Worm (Caenorhabditis elegans): ENCODE measurements around the gene srxa-14.
A peak's percentile ranks its signal among the peaks of the same experiment; 100 is the strongest.

The srxa-14 gene

DNA sequence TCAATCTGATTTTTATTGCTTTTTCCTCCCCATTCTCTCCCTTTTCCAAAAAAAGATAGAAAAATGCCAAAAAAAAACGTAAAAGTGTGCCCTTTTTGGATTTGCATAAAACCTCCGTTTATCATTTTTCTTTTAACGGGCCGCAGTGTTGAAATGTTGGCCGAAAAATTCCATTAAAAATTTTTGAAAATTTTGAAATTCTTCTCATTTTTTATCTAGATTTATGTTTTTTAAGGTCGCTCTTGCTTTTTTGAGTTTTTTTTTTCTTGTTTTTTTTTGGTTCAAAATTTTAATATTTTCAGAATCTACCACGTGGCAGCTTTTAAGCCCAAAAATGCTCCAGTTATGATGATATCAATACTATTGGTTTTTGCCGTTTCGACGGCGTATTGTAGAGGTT, 15.0 kb downstream of the srxa-14 start, which contains the start of gene mnr-1 (continued):
- TF ChIP-seq mdl-1 (tag; optimal IDR thresholded peaks at IDR 0.05) (no peak), fkh-4 (tag; optimal IDR thresholded peaks at IDR 0.05; ENCODE audit: borderline replicate concordance) (no peak)

DNA sequence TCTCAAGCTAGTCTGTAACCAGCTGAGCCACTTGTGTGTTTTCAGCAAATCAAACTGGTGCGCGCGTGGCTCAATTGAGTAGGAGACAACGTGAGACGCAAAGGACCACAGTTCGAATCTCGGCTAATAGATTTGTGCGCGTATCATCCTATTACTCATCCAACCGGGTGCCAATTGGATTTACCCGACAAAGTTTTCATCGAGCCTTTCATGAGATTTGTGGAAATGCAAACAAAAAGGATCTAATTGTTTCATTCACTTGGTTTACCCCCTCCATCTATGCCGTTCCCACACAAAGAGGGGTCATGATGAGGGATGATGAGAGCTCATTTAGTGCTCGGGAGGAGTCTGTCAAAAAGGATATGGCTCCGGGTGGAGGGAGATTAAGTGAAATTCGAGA, 15.8 kb downstream of the srxa-14 start:
- TF ChIP-seq sox-4 (tag; optimal IDR thresholded peaks at IDR 0.05) (no peak), unc-130 (tag; optimal IDR thresholded peaks at IDR 0.05) (no peak), C04F5.9 (tag; optimal IDR thresholded peaks at IDR 0.05) (no peak), dpl-1 (GFP tag; optimal IDR thresholded peaks at IDR 0.05) (no peak)

DNA sequence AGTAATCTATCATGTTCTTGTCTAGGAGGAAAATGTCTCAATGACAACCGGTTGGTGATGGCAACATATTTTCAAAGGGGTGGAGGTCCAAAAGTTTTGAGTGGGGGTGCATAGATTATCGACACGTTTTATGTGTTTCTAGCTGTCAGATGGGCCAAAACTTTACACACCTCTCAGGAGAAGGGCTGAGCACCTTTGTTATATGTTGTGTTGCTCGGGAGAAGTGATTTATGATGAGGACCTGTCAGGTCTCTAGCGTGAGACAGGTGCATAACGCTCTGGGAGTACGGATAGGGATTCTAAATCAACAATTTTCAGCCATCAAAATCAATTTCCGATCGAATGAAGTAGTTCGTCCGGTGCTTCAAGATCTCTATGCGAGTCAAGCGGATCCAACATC, 17.2 kb downstream of the srxa-14 start:
- no peak for TF ChIP-seq snpc-4 (tag; optimal IDR thresholded peaks at IDR 0.05)
- no peak for TF ChIP-seq hlh-17 (GFP tag; optimal IDR thresholded peaks at IDR 0.05; ENCODE audit: borderline replicate concordance)
- TF ChIP-seq lin-14 (GFP tag; optimal IDR thresholded peaks at IDR 0.05) = no peak
- no peak for TF ChIP-seq Y116A8C.19 (tag; optimal IDR thresholded peaks at IDR 0.05; ENCODE audit: borderline replicate concordance)
- no peak for TF ChIP-seq tlp-1 (tag; optimal IDR thresholded peaks at IDR 0.05)
- TF ChIP-seq nhr-11 (tag; optimal IDR thresholded peaks at IDR 0.05) = no peak
- TF ChIP-seq unc-86 (tag; optimal IDR thresholded peaks at IDR 0.05) = no peak
- no peak for TF ChIP-seq lin-15B (tag; optimal IDR thresholded peaks at IDR 0.05)
- no peak for TF ChIP-seq ceh-90 (tag; optimal IDR thresholded peaks at IDR 0.05)
- no peak for TF ChIP-seq fos-1 (tag; optimal IDR thresholded peaks at IDR 0.05)
- TF ChIP-seq nhr-28 (tag; optimal IDR thresholded peaks at IDR 0.05) = no peak
- no peak for TF ChIP-seq lin-39 (tag; optimal IDR thresholded peaks at IDR 0.05)
- no peak for TF ChIP-seq elt-3 (tag; optimal IDR thresholded peaks at IDR 0.05)
- TF ChIP-seq skn-1 (tag; optimal IDR thresholded peaks at IDR 0.05) = no peak
- no peak for TF ChIP-seq fkh-8 (tag; optimal IDR thresholded peaks at IDR 0.05)
- TF ChIP-seq unc-98 (GFP tag; IDR thresholded peaks at IDR 0.05) = no peak
- no peak for TF ChIP-seq efl-3 (GFP tag; optimal IDR thresholded peaks at IDR 0.05)

- no peak for TF ChIP-seq swsn-7 (tag; optimal IDR thresholded peaks at IDR 0.05)
- TF ChIP-seq skn-1 (tag; optimal IDR thresholded peaks at IDR 0.05) = no peak
- peak in 1 of 2 experiments; percentile 13 for TF ChIP-seq lin-35 (GFP tag; optimal IDR thresholded peaks at IDR 0.05)
- TF ChIP-seq elt-3 (tag; optimal IDR thresholded peaks at IDR 0.05) = peak in 1 of 6 experiments; percentile 47
- TF ChIP-seq nhr-77 (tag; optimal IDR thresholded peaks at IDR 0.05) = no peak
- TF ChIP-seq dpl-1 (GFP tag; optimal IDR thresholded peaks at IDR 0.05) = no peak
Observed at ce11 chrV:20660025-20660424, 20.6 kb downstream of the srxa-14 start, which contains the start of gene W01F3.2. Gene W01F3.2 (plus strand): TSS chrV:20660325.

- TF ChIP-seq lsy-2 (tag; optimal IDR thresholded peaks at IDR 0.05) (no peak), zag-1 (tag; optimal IDR thresholded peaks at IDR 0.05) (no peak), nhr-237 (tag; optimal IDR thresholded peaks at IDR 0.05) (no peak), blmp-1 (tag; optimal IDR thresholded peaks at IDR 0.05) (peak; percentile 90)
Observed at ce11 chrV:20662474-20662873, 23.1 kb downstream of the srxa-14 start.

ce11 chrV:20663736-20664135, 24.3 kb downstream of the srxa-14 start:
- peak; percentile 74 for TF ChIP-seq blmp-1 (tag; optimal IDR thresholded peaks at IDR 0.05)
- TF ChIP-seq mab-9 (GFP tag; IDR thresholded peaks at IDR 0.05) = no peak

DNA sequence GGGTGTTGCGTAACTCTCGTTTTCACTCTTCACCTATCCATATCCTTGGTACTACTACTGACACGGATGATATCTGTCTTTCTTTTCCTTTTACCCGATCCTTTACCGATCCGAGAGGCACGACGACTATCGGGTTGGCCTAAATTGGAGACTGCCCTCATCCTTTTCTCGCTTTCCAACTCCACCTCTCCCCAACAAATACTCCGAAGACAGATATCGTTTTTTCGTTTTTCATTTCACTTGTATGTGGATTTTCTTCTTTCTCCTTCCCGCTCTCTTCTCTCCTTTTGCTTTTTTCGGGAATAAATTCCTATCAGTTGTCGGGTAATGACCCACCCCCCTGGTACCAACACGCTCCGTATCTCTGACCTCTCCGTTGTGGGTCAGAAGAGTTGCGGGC, 25.5 kb downstream of the srxa-14 start:
- TF ChIP-seq sox-4 (tag; optimal IDR thresholded peaks at IDR 0.05) (no peak), hlh-17 (GFP tag; optimal IDR thresholded peaks at IDR 0.05; ENCODE audit: borderline replicate concordance) (no peak), ceh-63 (GFP tag; optimal IDR thresholded peaks at IDR 0.05) (no peak), blmp-1 (tag; optimal IDR thresholded peaks at IDR 0.05) (peak; percentile 99)

All from whole organism, L1 larva.